Worm (Caenorhabditis elegans): ENCODE results near the gene nlp-82.

DNA sequence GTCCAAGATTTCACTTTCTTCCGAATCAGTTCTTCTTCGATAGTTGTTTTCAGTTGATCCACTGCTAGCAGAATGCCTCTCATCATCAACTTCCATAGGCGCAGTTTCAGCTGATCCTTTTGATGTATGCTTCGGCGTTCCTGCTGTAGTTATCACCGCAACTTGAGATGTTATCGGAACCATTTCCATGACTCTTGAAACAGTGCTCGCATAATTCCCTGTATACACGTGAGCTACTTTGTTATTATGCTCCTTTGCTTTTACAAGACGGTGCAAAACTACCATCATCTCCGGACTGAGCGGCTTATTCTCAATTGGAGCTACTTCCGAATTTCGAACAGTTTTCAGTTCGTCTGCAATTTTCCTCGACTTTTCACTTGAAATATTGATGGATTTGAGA is 23.1 kb upstream of the nlp-82 start:
- TF ChIP-seq tbx-8 (GFP tag; optimal IDR thresholded peaks at IDR 0.05) (no peak), nhr-12 (tag; optimal IDR thresholded peaks at IDR 0.05) (no peak), sptf-1 (tag; optimal IDR thresholded peaks at IDR 0.05) (no peak), ces-1 (GFP tag; optimal IDR thresholded peaks at IDR 0.05) (no peak), lin-32 (GFP tag; optimal IDR thresholded peaks at IDR 0.05) (no peak), ztf-11 (tag; optimal IDR thresholded peaks at IDR 0.05) (no peak), pha-4 (tag; optimal IDR thresholded peaks at IDR 0.05) (no peak), cnd-1 (tag; optimal IDR thresholded peaks at IDR 0.05) (no peak), blmp-1 (tag; optimal IDR thresholded peaks at IDR 0.05) (no peak), snpc-4 (tag; optimal IDR thresholded peaks at IDR 0.05) (no peak), unc-62 (GFP tag; optimal IDR thresholded peaks at IDR 0.05) (no peak)
